Fruit fly (Drosophila melanogaster) whole organism, embryonic: ENCODE data around the gene twe.

Experiments
- Ada2b ChIP-seq: fragments of 200-800 bp; sonication (Bioruptor generic); IDR thresholded peaks from 2 replicates; pipeline ENCODE4 v1.3.6; 2022; ENCODE audit warnings: missing biosample characterization, missing genetic modification characterization
- Adf1 ChIP-seq: fragments of 200-800 bp; sonication (Bioruptor generic); IDR thresholded peaks from 2 replicates; pipeline ENCODE4 v1.3.6; 2022; ENCODE audit warnings: missing biosample characterization, missing genetic modification characterization
- Atf-2 ChIP-seq: fragments of 200-800 bp; sonication (Bioruptor generic); optimal IDR thresholded peaks from 2 replicates; lab custom pipeline; 2016; ENCODE audit warnings: missing biosample characterization, missing genetic modification characterization
- CG11695 ChIP-seq: fragments of 200-800 bp; sonication (Bioruptor generic); IDR thresholded peaks from 3 replicates; pipeline ENCODE4 v1.3.6; 2022; ENCODE audit warnings: missing biosample characterization, missing genetic modification characterization
- CG12299 ChIP-seq: fragments of 200-800 bp; sonication (Bioruptor generic); optimal IDR thresholded peaks from 2 replicates; lab custom pipeline; 2018; ENCODE audit warnings: missing biosample characterization, mild to moderate bottlenecking, missing genetic modification characterization
- CG14050 ChIP-seq: fragments of 200-800 bp; sonication (Bioruptor generic); IDR thresholded peaks from 3 replicates; pipeline ENCODE4 v1.3.6; 2022; ENCODE audit warnings: missing biosample characterization, missing genetic modification characterization
- CG14441 ChIP-seq: fragments of 200-800 bp; sonication (Bioruptor generic); IDR thresholded peaks from 2 replicates; pipeline ENCODE4 v1.3.6; 2022; ENCODE audit warnings: missing biosample characterization, missing genetic modification characterization
- CG16815 ChIP-seq: fragments of 200-800 bp; sonication (Bioruptor generic); optimal IDR thresholded peaks from 3 replicates; lab custom pipeline; 2017; ENCODE audit warnings: missing biosample characterization, mild to moderate bottlenecking, missing genetic modification characterization
- CG17361 ChIP-seq: fragments of 200-800 bp; sonication (Bioruptor generic); IDR thresholded peaks from 3 replicates; pipeline ENCODE4 v1.3.6; 2022; ENCODE audit warnings: missing biosample characterization, missing genetic modification characterization
- CG17612 ChIP-seq: fragments of 200-800 bp; sonication (Bioruptor generic); IDR thresholded peaks from 2 replicates; pipeline ENCODE4 v1.3.6; 2022; ENCODE audit warnings: missing biosample characterization, missing genetic modification characterization
- CG18011 ChIP-seq: fragments of 200-800 bp; sonication (Bioruptor generic); optimal IDR thresholded peaks from 2 replicates; lab custom pipeline; 2017; ENCODE audit warnings: missing biosample characterization, missing genetic modification characterization, mild to moderate bottlenecking, moderate library complexity, missing genotype
- CG18764 ChIP-seq: fragments of 200-800 bp; sonication (Bioruptor generic); optimal IDR thresholded peaks from 3 replicates; lab custom pipeline; 2016; ENCODE audit warnings: missing biosample characterization, missing genetic modification characterization
- CG3163 ChIP-seq: fragments of 200-800 bp; sonication (Bioruptor generic); optimal IDR thresholded peaks from 3 replicates; lab custom pipeline; 2016; ENCODE audit warnings: missing biosample characterization, missing genetic modification characterization
- CG3726 ChIP-seq: fragments of 200-800 bp; sonication (Bioruptor generic); IDR thresholded peaks from 3 replicates; pipeline ENCODE4, ENCODE4 v1.3.6; 2022; ENCODE audit warnings: missing biosample characterization, missing genetic modification characterization
- CG43689 ChIP-seq: fragments of 200-800 bp; sonication (Bioruptor generic); IDR thresholded peaks from 2 replicates; pipeline ENCODE4 v1.3.6; 2022; ENCODE audit warnings: missing biosample characterization, missing genetic modification characterization
- Camta ChIP-seq: fragments of 200-800 bp; sonication (Bioruptor generic); optimal IDR thresholded peaks from 2 replicates; lab custom pipeline; 2016; ENCODE audit warnings: missing biosample characterization, missing genetic modification characterization
- Chrac-16 ChIP-seq: fragments of 200-800 bp; sonication (Bioruptor generic); optimal IDR thresholded peaks from 3 replicates; lab custom pipeline; 2016; ENCODE audit warnings: missing biosample characterization, missing genetic modification characterization
- Doc2 ChIP-seq: fragments of 200-800 bp; sonication (Bioruptor generic); IDR thresholded peaks from 2 replicates; pipeline ENCODE4 v1.3.6; 2022; ENCODE audit warnings: missing biosample characterization, missing genetic modification characterization
- Dp ChIP-seq: fragments of 200-800 bp; sonication (Bioruptor generic); optimal IDR thresholded peaks from 2 replicates; lab custom pipeline; 2018; ENCODE audit warnings: missing biosample characterization, mild to moderate bottlenecking, missing genetic modification characterization, moderate library complexity
- Drgx ChIP-seq: fragments of 200-800 bp; sonication (Bioruptor generic); IDR thresholded peaks from 2 replicates; pipeline ENCODE4 v1.3.6; 2022; ENCODE audit warnings: missing biosample characterization, missing genetic modification characterization
- Fer2 ChIP-seq: fragments of 200-800 bp; sonication (Bioruptor generic); optimal IDR thresholded peaks from 2 replicates; lab custom pipeline; 2018; ENCODE audit warnings: missing biosample characterization, mild to moderate bottlenecking, missing genetic modification characterization, moderate library complexity
- GATAe ChIP-seq: fragments of 200-800 bp; sonication (Bioruptor generic); conservative IDR thresholded peaks from 2 replicates; pipeline ENCODE4 v1.3.6; 2022; ENCODE audit warnings: missing biosample characterization, missing genetic modification characterization
- HLH4C ChIP-seq: fragments of 200-800 bp; sonication (Bioruptor generic); IDR thresholded peaks from 3 replicates; pipeline ENCODE4 v1.3.6; 2022; ENCODE audit warnings: missing biosample characterization, missing genetic modification characterization; ENCODE audit not compliant: partially characterized antibody
- HLHmδ ChIP-seq: fragments of 200-800 bp; sonication (Bioruptor generic); optimal IDR thresholded peaks from 2 replicates; lab custom pipeline; 2018; ENCODE audit warnings: missing biosample characterization, mild to moderate bottlenecking, missing genetic modification characterization, moderate library complexity
- Hmr ChIP-seq: fragments of 200-800 bp; sonication (Bioruptor generic); optimal IDR thresholded peaks from 3 replicates; lab custom pipeline; 2017; ENCODE audit warnings: mild to moderate bottlenecking, missing biosample characterization, missing genetic modification reagents, missing genetic modification characterization
- Hr78 ChIP-seq, 2 experiments: fragments of 200-800 bp in 1 of 2; fragments of >200 bp in 1 of 2; sonication (Bioruptor generic) in 1 of 2; optimal IDR thresholded peaks; 2 replicates each; lab custom pipeline; 2017 to 2019; ENCODE audit warnings: missing biosample characterization in 2 of 2, missing genetic modification characterization in 2 of 2, mild to moderate bottlenecking in 1 of 2, moderate library complexity in 1 of 2
- Jarid2 ChIP-seq: fragments of 200-800 bp; sonication (Bioruptor generic); optimal IDR thresholded peaks from 3 replicates; lab custom pipeline; 2017; ENCODE audit warnings: mild to moderate bottlenecking, missing biosample characterization, missing genetic modification reagents, missing genetic modification characterization
- Med ChIP-seq: fragments of 200-800 bp; sonication (Bioruptor generic); peaks from one replicate; lab custom pipeline; 2016; ENCODE audit warnings: missing biosample characterization, missing genetic modification characterization, mild to moderate bottlenecking, inconsistent platforms, moderate library complexity
- Mes4 ChIP-seq: fragments of 200-800 bp; sonication (Bioruptor generic); optimal IDR thresholded peaks from 2 replicates; lab custom pipeline; 2016; ENCODE audit warnings: missing biosample characterization, missing genetic modification characterization
- Stat92E ChIP-seq, 3 experiments: fragments of >200 bp in 2 of 3; fragments of 200-800 bp in 1 of 3; sonication (Bioruptor generic) in 1 of 3; optimal IDR thresholded peaks; 2 replicates each; lab custom pipeline; 2017 to 2019; ENCODE audit warnings: missing biosample characterization in 3 of 3, missing genetic modification characterization in 3 of 3, mild to moderate bottlenecking in 1 of 3, moderate library complexity in 1 of 3
- Trl ChIP-seq, 3 experiments: fragments of >200 bp in 2 of 3; fragments of 200-800 bp in 1 of 3; sonication (Bioruptor generic) in 1 of 3; optimal IDR thresholded peaks; 2 replicates in 1 of 3; 3 replicates in 2 of 3; lab custom pipeline; 2016 to 2017; ENCODE audit warnings: missing biosample characterization in 1 of 3, missing genetic modification characterization in 1 of 3
- abd-A ChIP-seq: fragments of 200-800 bp; sonication (Bioruptor generic); optimal IDR thresholded peaks from 3 replicates; lab custom pipeline; 2019; ENCODE audit warnings: missing biosample characterization, mild to moderate bottlenecking, missing genetic modification characterization, moderate library complexity
- ash1 ChIP-seq: fragments of 200-800 bp; sonication (Bioruptor generic); optimal IDR thresholded peaks from 2 replicates; lab custom pipeline; 2018; ENCODE audit warnings: missing biosample characterization, mild to moderate bottlenecking, missing genetic modification characterization
- cad ChIP-seq: fragments of >200 bp; optimal IDR thresholded peaks from 2 replicates; lab custom pipeline; 2017; ENCODE audit warnings: missing biosample characterization, missing genetic modification characterization
- cwo ChIP-seq: fragments of 200-800 bp; sonication (Bioruptor generic); optimal IDR thresholded peaks from 3 replicates; lab custom pipeline; 2017; ENCODE audit warnings: missing biosample characterization, missing genetic modification characterization, mild to moderate bottlenecking, moderate library complexity, missing genetic modification reagents
- dati ChIP-seq: fragments of 200-800 bp; sonication (Bioruptor generic); IDR thresholded peaks from 2 replicates; pipeline ENCODE4 v1.3.6; 2022; ENCODE audit warnings: missing biosample characterization, missing genetic modification characterization
- fd102C ChIP-seq: fragments of 200-800 bp; sonication (Bioruptor generic); optimal IDR thresholded peaks from 2 replicates; lab custom pipeline; 2018; ENCODE audit warnings: missing biosample characterization, mild to moderate bottlenecking, missing genetic modification characterization, moderate library complexity
- insv ChIP-seq, 2 experiments: fragments of 200-800 bp; sonication (Bioruptor generic); optimal IDR thresholded peaks; 3 replicates each; lab custom pipeline; 2016 to 2018; ENCODE audit warnings: missing biosample characterization in 2 of 2, missing genetic modification characterization in 2 of 2
- kah ChIP-seq: fragments of 200-800 bp; sonication (Bioruptor generic); optimal IDR thresholded peaks from 2 replicates; lab custom pipeline; 2018; ENCODE audit warnings: missing biosample characterization, mild to moderate bottlenecking, missing genetic modification characterization
- lab ChIP-seq: fragments of 200-800 bp; sonication (Bioruptor generic); optimal IDR thresholded peaks from 3 replicates; lab custom pipeline; 2017; ENCODE audit warnings: missing biosample characterization, missing genetic modification characterization, mild to moderate bottlenecking, moderate library complexity, missing genetic modification reagents
- maf-S ChIP-seq: fragments of 200-800 bp; sonication (Bioruptor generic); optimal IDR thresholded peaks from 2 replicates; lab custom pipeline; 2016; ENCODE audit warnings: missing biosample characterization, missing genetic modification characterization
- onecut ChIP-seq: fragments of 200-800 bp; sonication (Bioruptor generic); IDR thresholded peaks from 2 replicates; pipeline ENCODE4 v1.3.6; 2022; ENCODE audit warnings: missing biosample characterization, missing genetic modification characterization
- otp ChIP-seq: fragments of 200-800 bp; sonication (Bioruptor generic); IDR thresholded peaks from 3 replicates; pipeline ENCODE4, ENCODE4 v1.3.6; 2022; ENCODE audit warnings: missing biosample characterization, missing genetic modification characterization
- repo ChIP-seq: fragments of 200-800 bp; sonication (Bioruptor generic); optimal IDR thresholded peaks from 2 replicates; lab custom pipeline; 2016; ENCODE audit warnings: missing biosample characterization, missing genetic modification characterization
- sens ChIP-seq: fragments of 200-800 bp; sonication (Bioruptor generic); peaks from one replicate; lab custom pipeline; 2016; ENCODE audit warnings: missing biosample characterization, missing genetic modification characterization
- sim ChIP-seq: fragments of 200-800 bp; sonication (Bioruptor generic); IDR thresholded peaks from 2 replicates; pipeline ENCODE4 v1.3.6; 2022; ENCODE audit warnings: missing biosample characterization, missing genetic modification characterization
- unc-4 ChIP-seq: fragments of 200-800 bp; sonication (Bioruptor generic); IDR thresholded peaks from 2 replicates; pipeline ENCODE4 v1.3.6; 2022; ENCODE audit warnings: missing biosample characterization, missing genetic modification characterization; ENCODE audit not compliant: partially characterized antibody

Gene twe

DNA sequence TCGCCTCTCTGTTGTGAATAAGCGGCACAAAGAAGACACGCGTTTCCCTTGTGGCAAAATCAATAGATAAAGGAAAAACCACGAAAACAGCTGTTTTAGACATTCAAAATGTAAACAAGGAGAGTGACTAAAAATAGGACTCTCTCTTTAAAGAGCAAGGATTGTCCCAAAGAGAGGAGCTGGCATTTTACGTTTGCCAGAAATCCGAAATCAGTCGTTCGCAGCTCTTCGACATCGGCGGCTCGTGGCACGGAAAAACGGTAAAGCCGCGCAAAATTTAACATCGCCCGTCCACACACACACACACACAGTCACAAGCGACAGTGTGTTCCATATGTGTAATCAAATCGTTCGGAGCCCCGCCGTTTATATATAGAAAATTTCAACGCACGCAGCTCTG is 30.4 kb downstream of the twe start, which contains the start of gene Ca-Ma2d (continued):
- TF ChIP-seq Hr78 (GFP tag; optimal IDR thresholded peaks at IDR 0.05; lab: Kevin White, UChicago) (no peak), CG16815 (no peak), CG12299 (peak; percentile 6), Dp (GFP tag; lab: Kevin White, UChicago) (no peak), Ada2b (GFP tag; lab: Robert Waterston, UW) (no peak), CG11695 (GFP tag; lab: Robert Waterston, UW) (peak; percentile 17; the same call in 1 of the 3 replicates), cad (no peak), kah (GFP tag; lab: Kevin White, UChicago) (peak; percentile 81), Camta (no peak), unc-4 (0 out of 2 replicates have a peak, but pooled peaks have one; percentile 33), Trl (optimal IDR thresholded peaks at IDR 0.05; lab: Kevin White, UChicago) (peak; percentile 72 to 78), Trl (GFP tag; optimal IDR thresholded peaks at IDR 0.05; lab: Kevin White, UChicago) (peak; percentile 1), sens (GFP tag; lab: Kevin White, UChicago) (peak; percentile 5), cwo (GFP tag; lab: Kevin White, UChicago) (no peak), ash1 (no peak), Atf-2 (GFP tag; lab: Kevin White, UChicago) (no peak), HLH4C (GFP tag; lab: Robert Waterston, UW) (no peak), Mes4 (GFP tag; lab: Kevin White, UChicago) (no peak), Fer2 (no peak), repo (GFP tag; lab: Kevin White, UChicago) (no peak), Adf1 (GFP tag; lab: Robert Waterston, UW) (peak; percentile 62; the same call in 1 of the 2 replicates), Hmr (GFP tag; lab: Kevin White, UChicago) (no peak), Chrac-16 (GFP tag; lab: Kevin White, UChicago) (no peak), CG43689 (no peak), dati (GFP tag; lab: Robert Waterston, UW) (no peak), sim (GFP tag; lab: Robert Waterston, UW) (no peak), CG17361 (GFP tag; lab: Robert Waterston, UW) (no peak), CG14050 (no peak), insv (GFP tag; optimal IDR thresholded peaks at IDR 0.05; lab: Kevin White, UChicago) (peak in 1 of 2 experiments; percentile 13), GATAe (no peak), CG3726 (GFP tag; lab: Robert Waterston, UW) (no peak), CG17612 (GFP tag; lab: Robert Waterston, UW) (no peak), fd102C (peak; percentile 34), otp (no peak), Drgx (GFP tag; lab: Robert Waterston, UW) (no peak), CG3163 (GFP tag; lab: Kevin White, UChicago) (peak; percentile 97), abd-A (tag; lab: Kevin White, UChicago) (peak; percentile 76), Doc2 (no peak), CG18764 (GFP tag; lab: Kevin White, UChicago) (no peak), HLHmδ (GFP tag; lab: Kevin White, UChicago) (no peak), onecut (GFP tag; lab: Robert Waterston, UW) (peak; percentile 92), Stat92E (GFP tag; optimal IDR thresholded peaks at IDR 0.05; lab: Kevin White, UChicago) (no peak), Jarid2 (GFP tag; lab: Kevin White, UChicago) (peak; percentile 75), maf-S (GFP tag; lab: Kevin White, UChicago) (no peak), lab (GFP tag; lab: Kevin White, UChicago) (peak; percentile 44), CG18011 (GFP tag; lab: Kevin White, UChicago) (no peak), Med (GFP tag; lab: Kevin White, UChicago) (peak; percentile 85), CG14441 (GFP tag; lab: Robert Waterston, UW) (no peak)
- TF ChIP-seq, all 482 proteins: peak for 36
